Fruit fly (Drosophila melanogaster) whole organism, prepupa: Measurements from ENCODE around the gene CG18223.
A peak's percentile ranks its signal among the peaks of the same experiment; 100 is the strongest.

Source experiments
- Blimp-1 ChIP-seq: fragments of 200-800 bp; sonication (Bioruptor generic); optimal IDR thresholded peaks from 3 replicates; lab custom pipeline; 2017; ENCODE audit warnings: missing biosample characterization, missing genetic modification characterization, mild to moderate bottlenecking, moderate library complexity, missing genetic modification reagents
- CG11294 ChIP-seq: fragments of 200-800 bp; sonication (Bioruptor generic); IDR thresholded peaks from 2 replicates; pipeline ENCODE4 v1.3.6; 2022; ENCODE audit warnings: missing biosample characterization, missing genetic modification characterization
- CG11762 ChIP-seq: fragments of 200-800 bp; sonication (Bioruptor generic); optimal IDR thresholded peaks from 3 replicates; lab custom pipeline; 2016; ENCODE audit warnings: missing biosample characterization, missing genetic modification characterization; ENCODE audit not compliant: insufficient read depth
- CG1621 ChIP-seq: fragments of 200-800 bp; sonication (Bioruptor generic); optimal IDR thresholded peaks from 3 replicates; lab custom pipeline; 2018; ENCODE audit warnings: missing biosample characterization, mild to moderate bottlenecking, missing genetic modification characterization
- CG16779 ChIP-seq: fragments of 200-800 bp; sonication (Bioruptor generic); optimal IDR thresholded peaks from 3 replicates; lab custom pipeline; 2017; ENCODE audit warnings: missing biosample characterization, mild to moderate bottlenecking, missing genetic modification characterization
- CG3032 ChIP-seq: fragments of 200-800 bp; optimal IDR thresholded peaks from 2 replicates; lab custom pipeline; 2019; ENCODE audit warnings: missing biosample characterization, mild to moderate bottlenecking, missing genetic modification characterization, moderate library complexity
- CG31627 ChIP-seq: fragments of 200-800 bp; sonication (Bioruptor generic); optimal IDR thresholded peaks from 3 replicates; lab custom pipeline; 2016; ENCODE audit warnings: missing biosample characterization, missing genetic modification characterization
- CG32006 ChIP-seq: fragments of 200-800 bp; sonication (Bioruptor generic); optimal IDR thresholded peaks from 3 replicates; lab custom pipeline; 2017; ENCODE audit warnings: missing biosample characterization, mild to moderate bottlenecking, missing genetic modification characterization
- CG6163 ChIP-seq: fragments of 200-800 bp; sonication (Bioruptor generic); IDR thresholded peaks from 3 replicates; pipeline ENCODE4 v1.3.6; 2022; ENCODE audit warnings: missing biosample characterization, missing genetic modification characterization
- CG6792 ChIP-seq: fragments of 200-800 bp; sonication (Bioruptor generic); optimal IDR thresholded peaks from 3 replicates; lab custom pipeline; 2016; ENCODE audit warnings: missing biosample characterization, missing genetic modification characterization
- CG6808 ChIP-seq: fragments of 200-800 bp; sonication (Bioruptor generic); optimal IDR thresholded peaks from 3 replicates; lab custom pipeline; 2017; ENCODE audit warnings: missing biosample characterization, missing genetic modification characterization, mild to moderate bottlenecking, moderate library complexity, missing genetic modification reagents
- CG8319 ChIP-seq: fragments of 200-800 bp; sonication (Bioruptor generic); optimal IDR thresholded peaks from 3 replicates; lab custom pipeline; 2016; ENCODE audit warnings: missing biosample characterization, missing genetic modification characterization
- CG9139 ChIP-seq: fragments of 200-800 bp; sonication (Bioruptor generic); optimal IDR thresholded peaks from 3 replicates; lab custom pipeline; 2017; ENCODE audit warnings: missing biosample characterization, mild to moderate bottlenecking, missing genetic modification characterization
- Eip78C ChIP-seq: fragments of 200-800 bp; sonication (Bioruptor generic); peaks from one replicate; lab custom pipeline; 2016; ENCODE audit warnings: missing biosample characterization, missing genetic modification characterization
- Eip93F ChIP-seq: fragments of 200-800 bp; sonication (Bioruptor generic); optimal IDR thresholded peaks from 2 replicates; lab custom pipeline; 2016; ENCODE audit warnings: missing biosample characterization, mild to moderate bottlenecking, missing genetic modification characterization
- Ets21C ChIP-seq: fragments of 200-800 bp; sonication (Bioruptor generic); optimal IDR thresholded peaks from 3 replicates; lab custom pipeline; 2016; ENCODE audit warnings: missing biosample characterization, missing genetic modification characterization
- Ets96B ChIP-seq: fragments of 200-800 bp; optimal IDR thresholded peaks from 2 replicates; lab custom pipeline; 2019; ENCODE audit warnings: missing biosample characterization, mild to moderate bottlenecking, missing genetic modification characterization, moderate library complexity
- Hr38 ChIP-seq: sonication (Bioruptor generic); optimal IDR thresholded peaks from 2 replicates; lab custom pipeline; 2016; ENCODE audit warnings: missing biosample characterization, missing genetic modification characterization
- Hr39 ChIP-seq: fragments of 200-800 bp; sonication (Bioruptor generic); optimal IDR thresholded peaks from 2 replicates; lab custom pipeline; 2016; ENCODE audit warnings: missing biosample characterization, missing genetic modification characterization
- Hr4 ChIP-seq: fragments of 200-800 bp; sonication (Bioruptor generic); optimal IDR thresholded peaks from 3 replicates; lab custom pipeline; 2016; ENCODE audit warnings: missing biosample characterization, missing genetic modification characterization
- OdsH ChIP-seq: fragments of 200-800 bp; sonication (Bioruptor generic); optimal IDR thresholded peaks from 3 replicates; lab custom pipeline; 2016; ENCODE audit warnings: missing biosample characterization, missing genetic modification characterization
- Smox ChIP-seq: fragments of 200-800 bp; sonication (Bioruptor generic); optimal IDR thresholded peaks from 3 replicates; lab custom pipeline; 2016; ENCODE audit warnings: missing biosample characterization, missing genetic modification characterization
- Sox14 ChIP-seq: fragments of 200-800 bp; sonication (Bioruptor generic); optimal IDR thresholded peaks from 3 replicates; lab custom pipeline; 2016; ENCODE audit warnings: missing biosample characterization, missing genetic modification characterization
- cyc ChIP-seq: fragments of 200-800 bp; sonication (Bioruptor generic); optimal IDR thresholded peaks from 3 replicates; lab custom pipeline; 2016; ENCODE audit warnings: missing biosample characterization, missing genetic modification characterization
- dac ChIP-seq: fragments of 200-800 bp; sonication (Bioruptor generic); optimal IDR thresholded peaks from 2 replicates; lab custom pipeline; 2017; ENCODE audit warnings: missing biosample characterization, mild to moderate bottlenecking, missing genetic modification characterization
- dsx ChIP-seq: fragments of 200-800 bp; optimal IDR thresholded peaks from 3 replicates; lab custom pipeline; 2019; ENCODE audit warnings: missing biosample characterization, mild to moderate bottlenecking, missing genetic modification characterization, moderate library complexity; ENCODE audit not compliant: poor library complexity, severe bottlenecking
- esn ChIP-seq: fragments of 200-800 bp; sonication (Bioruptor generic); optimal IDR thresholded peaks from 2 replicates; lab custom pipeline; 2016; ENCODE audit warnings: missing biosample characterization, mild to moderate bottlenecking, missing genetic modification characterization, moderate library complexity
- fd59A ChIP-seq: fragments of 200-800 bp; sonication (Bioruptor generic); optimal IDR thresholded peaks from 2 replicates; lab custom pipeline; 2017; ENCODE audit warnings: missing biosample characterization, mild to moderate bottlenecking, missing genetic modification characterization, missing genetic modification reagents
- fkh ChIP-seq: fragments of 200-800 bp; sonication (Bioruptor generic); optimal IDR thresholded peaks from 3 replicates; lab custom pipeline; 2017; ENCODE audit warnings: missing biosample characterization, mild to moderate bottlenecking, missing genetic modification characterization, moderate library complexity
- net ChIP-seq: fragments of 200-800 bp; sonication (Bioruptor generic); optimal IDR thresholded peaks from 3 replicates; lab custom pipeline; 2016; ENCODE audit warnings: missing biosample characterization, missing genetic modification characterization
- salr ChIP-seq, 2 experiments: fragments of 200-800 bp; sonication (Bioruptor generic); optimal IDR thresholded peaks; 3 replicates each; lab custom pipeline; 2016 to 2018; ENCODE audit warnings: missing biosample characterization in 2 of 2, missing genetic modification characterization in 2 of 2, mild to moderate bottlenecking in 1 of 2
- spab ChIP-seq: fragments of 200-800 bp; sonication (Bioruptor generic); optimal IDR thresholded peaks from 2 replicates; lab custom pipeline; 2017; ENCODE audit warnings: missing biosample characterization, mild to moderate bottlenecking, missing genetic modification characterization, missing genetic modification reagents
- ss ChIP-seq, 2 experiments: fragments of 200-800 bp; sonication (Bioruptor generic); optimal IDR thresholded peaks; 2 replicates in 1 of 2; 3 replicates in 1 of 2; lab custom pipeline; 2017 to 2018; ENCODE audit warnings: mild to moderate bottlenecking in 2 of 2, missing biosample characterization in 2 of 2, missing genetic modification characterization in 2 of 2, moderate library complexity in 1 of 2
- topi ChIP-seq: fragments of 200-800 bp; sonication (Bioruptor generic); optimal IDR thresholded peaks from 3 replicates; lab custom pipeline; 2016; ENCODE audit warnings: missing biosample characterization, missing genetic modification characterization
- vri ChIP-seq: fragments of 200-800 bp; sonication (Bioruptor generic); optimal IDR thresholded peaks from 3 replicates; lab custom pipeline; 2016; ENCODE audit warnings: missing biosample characterization, mild to moderate bottlenecking, missing genetic modification characterization

Gene CG18223

dm6 chr3L:18946956-18947355, 26.8 kb upstream of the CG18223 start (continued):
- TF ChIP-seq Hr39 (GFP tag; lab: Kevin White, UChicago): no peak
- TF ChIP-seq CG11294 (GFP tag; lab: Robert Waterston, UW): no peak
- no peak for TF ChIP-seq CG6792
- no peak for TF ChIP-seq fkh
- TF ChIP-seq Ets96B: no peak
- TF ChIP-seq Ets21C (GFP tag; lab: Kevin White, UChicago): no peak
- no peak for TF ChIP-seq topi (GFP tag; lab: Kevin White, UChicago)
- peak; percentile 28 for TF ChIP-seq CG1621
- TF ChIP-seq CG16779 (tag; lab: Kevin White, UChicago): no peak
- TF ChIP-seq Hr38 (GFP tag; lab: Kevin White, UChicago): no peak
- no peak for TF ChIP-seq net (GFP tag; lab: Kevin White, UChicago)
- no peak for TF ChIP-seq Eip93F (GFP tag; lab: Kevin White, UChicago)
- peak; percentile 14 for TF ChIP-seq CG9139
- TF ChIP-seq CG11762: no peak
- TF ChIP-seq Hr4 (GFP tag; lab: Kevin White, UChicago): no peak
- TF ChIP-seq OdsH: peak; percentile 8
- TF ChIP-seq CG6808: peak; percentile 6
- TF ChIP-seq vri: no peak
- TF ChIP-seq, all 60 proteins: peak for 16

dm6 chr3L:18945938-18946337, 25.8 kb upstream of the CG18223 start, which contains the start of gene CG32204:
TSS of gene CG32204 (minus strand) at chr3L:18946038.
- TF ChIP-seq Sox14 (no peak), topi (GFP tag; lab: Kevin White, UChicago) (no peak), dsx (GFP tag; lab: Kevin White, UChicago) (no peak)

DNA sequence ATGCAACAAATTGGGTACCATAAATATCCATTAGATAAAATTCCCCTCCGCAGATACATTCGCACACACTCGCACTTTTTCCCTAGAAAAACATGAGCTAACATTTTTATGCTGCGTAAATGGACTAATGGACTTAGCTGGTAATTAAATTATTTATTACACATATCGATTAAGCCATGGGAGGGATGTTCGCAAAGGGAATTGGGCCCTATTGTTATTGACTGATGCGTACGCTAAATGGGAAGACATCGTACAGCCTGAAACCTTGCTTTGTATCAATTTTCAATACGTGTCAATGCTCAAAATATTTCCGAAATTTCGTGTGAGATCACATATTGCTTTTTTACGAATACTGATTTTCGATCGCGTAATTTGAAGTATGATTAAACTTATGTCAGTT, 4.7 kb upstream of the CG18223 start, which contains the start of gene CG43049:
Gene CG43049 (plus strand): TSS at position 301 of the 400 bp plus-strand sequence.
- TF ChIP-seq Hr38 (GFP tag; lab: Kevin White, UChicago): no peak
- TF ChIP-seq Eip78C (GFP tag; lab: Kevin White, UChicago): no peak
- no peak for TF ChIP-seq ss (GFP tag; optimal IDR thresholded peaks at IDR 0.05; lab: Kevin White, UChicago)
- TF ChIP-seq Hr39 (GFP tag; lab: Kevin White, UChicago): no peak
- TF ChIP-seq CG32006: no peak
- no peak for TF ChIP-seq cyc
- no peak for TF ChIP-seq esn
- TF ChIP-seq CG3032 (tag; lab: Kevin White, UChicago): no peak
- no peak for TF ChIP-seq Smox
- no peak for TF ChIP-seq net (GFP tag; lab: Kevin White, UChicago)
- TF ChIP-seq CG8319 (GFP tag; lab: Kevin White, UChicago): no peak
- no peak for TF ChIP-seq fd59A (GFP tag; lab: Kevin White, UChicago)
- no peak for TF ChIP-seq dac (GFP tag; lab: Kevin White, UChicago)
- no peak for TF ChIP-seq fkh
- no peak for TF ChIP-seq CG6163
- TF ChIP-seq, all 60 proteins: peak for 0

DNA sequence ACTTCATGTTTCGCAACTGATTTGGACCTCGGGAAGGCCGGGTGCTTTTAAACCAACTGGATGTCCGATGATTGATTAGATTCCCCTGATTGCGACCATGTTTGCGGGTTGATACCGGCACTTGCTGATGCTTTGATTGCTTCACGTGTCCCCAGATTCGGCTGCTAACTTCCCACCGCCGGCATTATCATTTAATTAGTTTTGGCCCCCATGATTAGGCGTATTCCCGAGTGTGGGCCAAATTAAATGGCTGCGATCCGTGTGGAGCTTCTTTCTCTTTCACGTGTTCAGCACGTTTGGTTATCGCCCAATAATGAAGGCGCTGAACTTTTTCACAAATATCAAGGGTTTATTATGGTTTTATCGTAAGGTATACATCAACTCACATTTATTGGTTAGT, 2.0 kb upstream of the CG18223 start, which contains the start of gene CG3819:
Gene CG3819 (minus strand): TSS at position 23 of the 400 bp plus-strand sequence.
- no peak for TF ChIP-seq Hr4 (GFP tag; lab: Kevin White, UChicago)
- no peak for TF ChIP-seq CG6808
- no peak for TF ChIP-seq Eip93F (GFP tag; lab: Kevin White, UChicago)
- TF ChIP-seq Blimp-1 (GFP tag; lab: Kevin White, UChicago): no peak
- TF ChIP-seq spab (GFP tag; lab: Kevin White, UChicago): no peak
- no peak for TF ChIP-seq CG31627
- no peak for TF ChIP-seq fd59A (GFP tag; lab: Kevin White, UChicago)
- TF ChIP-seq salr (GFP tag; optimal IDR thresholded peaks at IDR 0.05; lab: Kevin White, UChicago): no peak
- TF ChIP-seq ss (GFP tag; optimal IDR thresholded peaks at IDR 0.05; lab: Kevin White, UChicago): no peak
- no peak for TF ChIP-seq CG9139
- TF ChIP-seq Eip78C (GFP tag; lab: Kevin White, UChicago): no peak
- no peak for TF ChIP-seq OdsH
- TF ChIP-seq Sox14: no peak
- TF ChIP-seq esn: no peak
- no peak for TF ChIP-seq Ets21C (GFP tag; lab: Kevin White, UChicago)
